Worm (Caenorhabditis elegans) whole organism, L2 larva: ENCODE measurements around the gene F07C4.11.

Experiments used
- C34F6.9 ChIP-seq: fragments of 150-350 bp; optimal IDR thresholded peaks from 2 replicates; lab custom pipeline; 2014; ENCODE audit warnings: missing biosample characterization, missing genetic modification characterization
- F13H6.1 ChIP-seq: sonication (generic microtip); optimal IDR thresholded peaks from 2 replicates; lab custom pipeline; 2016; ENCODE audit warnings: missing genetic modification characterization, missing compliant biosample characterization
- R02D3.7 ChIP-seq: fragments of 150-350 bp; optimal IDR thresholded peaks from 2 replicates; lab custom pipeline; 2014; ENCODE audit warnings: missing biosample characterization, missing genetic modification characterization
- Y55F3AM.14 ChIP-seq: fragments of 200-800 bp; sonication (Bioruptor generic); optimal IDR thresholded peaks from 2 replicates; lab custom pipeline; 2018; ENCODE audit warnings: mild to moderate bottlenecking, missing genetic modification characterization, missing compliant biosample characterization
- ama-1 ChIP-seq: fragments of 150-350 bp; optimal IDR thresholded peaks from 2 replicates; lab custom pipeline; 2018; ENCODE audit warnings: inconsistent platforms
- blmp-1 ChIP-seq: sonication (generic microtip); optimal IDR thresholded peaks from 2 replicates; lab custom pipeline; 2017; ENCODE audit warnings: missing genetic modification characterization, mild to moderate bottlenecking, missing compliant biosample characterization, antibody characterized with exemption, moderate library complexity; ENCODE audit not compliant: insufficient read depth
- ceh-16 ChIP-seq: fragments of 150-350 bp; optimal IDR thresholded peaks from 2 replicates; lab custom pipeline; 2014; ENCODE audit warnings: missing biosample characterization, missing genetic modification characterization
- ceh-82 ChIP-seq: fragments of 150-350 bp; optimal IDR thresholded peaks from 2 replicates; lab custom pipeline; 2014; ENCODE audit warnings: missing biosample characterization, missing genetic modification characterization
- crh-2 ChIP-seq: sonication (generic microtip); optimal IDR thresholded peaks from 2 replicates; lab custom pipeline; 2017; ENCODE audit warnings: missing biosample characterization, missing genetic modification characterization
- dmd-4 ChIP-seq: sonication (generic microtip); optimal IDR thresholded peaks from 2 replicates; lab custom pipeline; 2017; ENCODE audit warnings: missing biosample characterization, missing genetic modification characterization
- egl-27 ChIP-seq: sonication (generic microtip); optimal IDR thresholded peaks from 3 replicates; lab custom pipeline; 2017; ENCODE audit warnings: missing biosample characterization, missing genetic modification reagents, missing genetic modification characterization
- elt-1 ChIP-seq: fragments of 150-350 bp; optimal IDR thresholded peaks from 2 replicates; lab custom pipeline; 2014; ENCODE audit warnings: missing biosample characterization, missing genetic modification characterization
- elt-3 ChIP-seq: sonication (generic microtip); optimal IDR thresholded peaks from 2 replicates; lab custom pipeline; 2017; ENCODE audit warnings: missing biosample characterization, missing genetic modification characterization
- fos-1 ChIP-seq: fragments of 150-350 bp; optimal IDR thresholded peaks from 2 replicates; lab custom pipeline; 2014; ENCODE audit warnings: missing biosample characterization, missing genetic modification characterization
- lin-39 ChIP-seq: fragments of 150-350 bp; optimal IDR thresholded peaks from 2 replicates; lab custom pipeline; 2014; ENCODE audit warnings: missing biosample characterization, missing genetic modification reagents, missing genetic modification characterization
- mdl-1 ChIP-seq, 2 experiments: fragments of 150-350 bp in 1 of 2; sonication (generic microtip) in 1 of 2; optimal IDR thresholded peaks; 2 replicates each; lab custom pipeline; 2017; ENCODE audit warnings: missing biosample characterization in 2 of 2, missing genetic modification characterization in 2 of 2
- nhr-10 ChIP-seq: sonication (generic microtip); optimal IDR thresholded peaks from 2 replicates; lab custom pipeline; 2017; ENCODE audit warnings: missing biosample characterization, missing genetic modification characterization
- nhr-12 ChIP-seq: fragments of 150-350 bp; optimal IDR thresholded peaks from 2 replicates; lab custom pipeline; 2014; ENCODE audit warnings: missing biosample characterization, missing genetic modification characterization
- nhr-21 ChIP-seq: fragments of 150-350 bp; optimal IDR thresholded peaks from 2 replicates; lab custom pipeline; 2014; ENCODE audit warnings: missing biosample characterization, missing genetic modification characterization
- nhr-23 ChIP-seq: fragments of 150-350 bp; optimal IDR thresholded peaks from 2 replicates; lab custom pipeline; 2014; ENCODE audit warnings: missing biosample characterization, missing genetic modification reagents, missing genetic modification characterization
- peb-1 ChIP-seq: fragments of 150-350 bp; optimal IDR thresholded peaks from 2 replicates; lab custom pipeline; 2014; ENCODE audit warnings: missing biosample characterization, missing genetic modification characterization
- sma-3 ChIP-seq: sonication (generic microtip); optimal IDR thresholded peaks from 2 replicates; lab custom pipeline; 2016; ENCODE audit warnings: missing genetic modification reagents, missing genetic modification characterization, missing compliant biosample characterization
- snpc-4 ChIP-seq: fragments of 150-350 bp; optimal IDR thresholded peaks from 2 replicates; lab custom pipeline; 2014; ENCODE audit warnings: missing biosample characterization, missing genetic modification characterization
- unc-55 ChIP-seq: fragments of 150-350 bp; sonication (generic microtip); optimal IDR thresholded peaks from 3 replicates; lab custom pipeline; 2014; ENCODE audit warnings: missing biosample characterization, missing genetic modification reagents, missing genetic modification characterization
- unc-62 ChIP-seq: fragments of 150-350 bp; optimal IDR thresholded peaks from 2 replicates; lab custom pipeline; 2014; ENCODE audit warnings: missing biosample characterization, missing genetic modification reagents, missing genetic modification characterization
- zag-1 ChIP-seq: fragments of 150-350 bp; optimal IDR thresholded peaks from 2 replicates; lab custom pipeline; 2014; ENCODE audit warnings: missing biosample characterization, missing genetic modification characterization
- ztf-11 ChIP-seq: sonication (generic microtip); optimal IDR thresholded peaks from 2 replicates; lab custom pipeline; 2017; ENCODE audit warnings: missing biosample characterization, missing genetic modification characterization
- ztf-4 ChIP-seq: fragments of 150-350 bp; optimal IDR thresholded peaks from 2 replicates; lab custom pipeline; 2014; ENCODE audit warnings: missing biosample characterization, missing genetic modification characterization

F07C4.11 gene

ce11 chrV:7600149-7600548 lies 43.2 kb downstream of the F07C4.11 start, which contains the start of gene C50E3.9:
Gene C50E3.9, minus strand, starts transcription at chrV:7600249.
- TF ChIP-seq peb-1 (tag; lab: Kevin White, UChicago) (no peak), R02D3.7 (tag; lab: Kevin White, UChicago) (no peak), ama-1 (lab: Kevin White, UChicago) (no peak), lin-39 (tag; lab: Kevin White, UChicago) (no peak), fos-1 (tag; lab: Kevin White, UChicago) (no peak), unc-62 (GFP tag; lab: Kevin White, UChicago) (no peak), blmp-1 (tag; lab: Kevin White, UChicago) (no peak), ceh-16 (tag; lab: Kevin White, UChicago) (no peak)

DNA sequence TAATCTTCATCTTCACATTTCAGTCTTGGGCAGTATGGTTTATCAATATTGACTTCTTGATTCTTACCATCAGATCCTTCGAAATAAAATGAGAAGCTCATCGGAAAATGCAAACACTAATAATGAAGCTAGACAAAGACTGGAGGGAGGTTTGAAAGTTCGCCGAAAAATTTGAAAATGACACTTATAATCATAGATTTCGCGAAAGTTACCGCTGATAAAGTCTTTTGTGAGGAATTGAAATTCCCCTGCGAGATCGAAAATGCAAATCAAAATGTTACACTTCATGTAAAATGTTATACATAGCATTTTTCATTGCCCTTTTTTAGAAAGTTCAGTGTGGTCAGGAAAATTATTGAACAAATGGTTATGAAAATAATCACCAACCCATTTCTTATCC lies 45.0 kb downstream of the F07C4.11 start, which contains the start of gene C50E3.7:
Gene C50E3.7, minus strand, starts transcription at position 101 of the 400 bp plus-strand sequence.
- TF ChIP-seq nhr-21 (tag; lab: Kevin White, UChicago), result no peak
- no peak for TF ChIP-seq ztf-4 (tag; lab: Kevin White, UChicago)
- TF ChIP-seq elt-3 (tag; lab: Kevin White, UChicago), result no peak
- TF ChIP-seq ceh-82 (tag; lab: Kevin White, UChicago), result no peak
- no peak for TF ChIP-seq egl-27 (tag; lab: Kevin White, UChicago)
- no peak for TF ChIP-seq mdl-1 (tag; optimal IDR thresholded peaks at IDR 0.05; lab: Kevin White, UChicago)
- no peak for TF ChIP-seq nhr-10
- no peak for TF ChIP-seq dmd-4 (tag; lab: Kevin White, UChicago)
- no peak for TF ChIP-seq crh-2 (tag; lab: Kevin White, UChicago)
- TF ChIP-seq ztf-11 (tag; lab: Kevin White, UChicago), result no peak
- TF ChIP-seq sma-3 (GFP tag; lab: Kevin White, UChicago), result no peak
- no peak for TF ChIP-seq nhr-23 (tag; lab: Kevin White, UChicago)
- TF ChIP-seq elt-1 (tag; lab: Kevin White, UChicago), result no peak
- no peak for TF ChIP-seq zag-1 (tag; lab: Kevin White, UChicago)
- TF ChIP-seq C34F6.9 (tag; lab: Kevin White, UChicago), result no peak
- TF ChIP-seq Y55F3AM.14 (GFP tag; lab: Kevin White, UChicago), result no peak
- no peak for TF ChIP-seq F13H6.1
- no peak for TF ChIP-seq snpc-4 (tag; lab: Kevin White, UChicago)

DNA sequence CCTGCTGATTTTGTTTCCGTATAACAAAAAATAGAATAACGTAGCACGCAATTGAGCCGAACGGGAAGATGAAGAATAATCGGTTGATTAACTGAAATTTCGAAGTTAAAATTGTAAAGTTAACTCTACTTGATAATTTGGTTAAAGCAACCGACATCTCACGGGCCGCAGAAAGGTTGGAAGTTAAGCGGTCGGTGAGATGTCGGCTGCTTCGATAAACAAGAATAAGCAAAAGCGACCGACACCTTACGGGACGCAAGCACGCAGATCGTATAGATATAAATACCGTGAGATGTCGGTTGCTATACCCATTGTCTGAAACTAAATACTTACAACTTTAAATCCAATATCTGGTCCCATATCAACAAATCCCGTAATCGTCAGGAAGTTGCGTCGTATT lies 48.2 kb downstream of the F07C4.11 start:
- no peak for TF ChIP-seq nhr-12 (tag; lab: Kevin White, UChicago)
- TF ChIP-seq snpc-4 (tag; lab: Kevin White, UChicago), result peak; percentile 24
- no peak for TF ChIP-seq egl-27 (tag; lab: Kevin White, UChicago)
- TF ChIP-seq unc-55 (GFP tag; lab: Kevin White, UChicago), result no peak
